Fruit fly (Drosophila melanogaster) whole organism: ENCODE results near the gene CG33695.

ENCODE experiments used
- CG8478 ChIP-seq: fragments of >200 bp; optimal IDR thresholded peaks from 2 replicates; lab custom pipeline; 2018; ENCODE audit warnings: inconsistent platforms
- Dll ChIP-seq: fragments of >200 bp; optimal IDR thresholded peaks from 2 replicates; lab custom pipeline; 2017
- pan ChIP-seq: fragments of >200 bp; optimal IDR thresholded peaks from 2 replicates; lab custom pipeline; 2017
- psq ChIP-seq: fragments of >200 bp; optimal IDR thresholded peaks from 2 replicates; lab custom pipeline; 2017
- usp ChIP-seq: fragments of >200 bp; optimal IDR thresholded peaks from 2 replicates; lab custom pipeline; 2017; ENCODE audit warnings: missing biosample characterization, missing genetic modification characterization, mixed read lengths

DNA sequence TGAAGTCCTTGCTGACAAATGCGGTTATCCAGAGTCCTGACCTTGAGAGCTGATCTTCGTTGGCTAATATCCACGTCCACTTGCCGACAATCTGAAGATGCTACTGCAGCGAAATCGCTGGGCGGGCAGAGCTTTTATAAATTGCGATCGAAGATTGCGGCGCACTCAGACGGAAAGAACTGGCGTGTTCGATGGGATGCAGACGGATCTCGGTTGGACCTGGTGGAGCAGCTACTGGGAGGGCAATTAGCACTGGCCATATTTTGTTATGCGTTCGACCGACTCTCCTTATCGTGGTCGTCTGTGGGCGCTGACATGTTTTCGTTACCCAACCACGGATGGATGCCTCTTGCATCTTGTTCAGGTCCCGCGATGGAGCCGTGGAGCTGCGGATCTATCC is 7.8 kb downstream of the CG33695 start, which contains the start of gene Osi21:
- TF ChIP-seq usp (GFP tag; lab: Kevin White, UChicago) (no peak), pan (lab: Kevin White, UChicago) (no peak), CG8478 (lab: Kevin White, UChicago) (no peak), psq (lab: Kevin White, UChicago) (no peak), Dll (lab: Kevin White, UChicago) (no peak)
